Worm (Caenorhabditis elegans): ENCODE results near the gene ttr-24.

DNA sequence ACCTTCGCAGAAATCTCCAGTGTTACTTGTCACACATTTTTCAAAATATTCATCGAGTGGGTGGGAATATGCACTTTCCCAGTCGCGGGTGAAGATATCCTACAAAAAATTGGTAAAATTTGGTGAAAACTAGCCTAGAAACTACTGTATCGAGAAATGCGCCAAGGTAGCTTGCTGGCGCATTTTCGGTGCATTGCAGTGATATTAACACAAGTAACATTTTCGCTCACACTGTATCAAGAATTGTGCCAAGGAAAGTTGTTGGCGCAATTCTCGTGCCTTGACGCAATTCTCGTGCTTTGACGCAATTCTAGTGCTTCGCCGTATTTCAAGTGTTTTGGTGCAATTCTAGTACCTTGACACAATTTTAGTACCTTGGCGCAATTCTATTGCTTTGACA lies 16.8 kb upstream of the ttr-24 start:
- TF ChIP-seq dpff-1 (tag; optimal IDR thresholded peaks at IDR 0.05) (no peak), mes-4 (tag; optimal IDR thresholded peaks at IDR 0.05) (no peak), tlf-1 (GFP tag; optimal IDR thresholded peaks at IDR 0.05) (peak; percentile 49)
